Worm (Caenorhabditis elegans) whole organism, late embryonic: Measurements from ENCODE around the gene ZK686.1.

Experiments
- C38D4.7 ChIP-seq: fragments of 200-800 bp; sonication (Bioruptor generic); optimal IDR thresholded peaks from 2 replicates; lab custom pipeline; 2018; ENCODE audit warnings: mild to moderate bottlenecking, missing genetic modification characterization, moderate library complexity, missing compliant biosample characterization
- ama-1 ChIP-seq: fragments of 150-350 bp; optimal IDR thresholded peaks from 2 replicates; lab custom pipeline; 2014
- ceh-14 ChIP-seq: sonication (generic microtip); optimal IDR thresholded peaks from 2 replicates; lab custom pipeline; 2016; ENCODE audit warnings: missing genotype, missing genetic modification characterization, missing compliant biosample characterization
- ceh-19 ChIP-seq: fragments of 200-800 bp; sonication (Bioruptor generic); optimal IDR thresholded peaks from 2 replicates; lab custom pipeline; 2018; ENCODE audit warnings: mild to moderate bottlenecking, missing genetic modification characterization, missing compliant biosample characterization
- ceh-2 ChIP-seq: sonication (generic microtip); optimal IDR thresholded peaks from 2 replicates; lab custom pipeline; 2016; ENCODE audit warnings: missing genotype, missing genetic modification characterization, missing compliant biosample characterization
- ceh-31 ChIP-seq: sonication (generic microtip); optimal IDR thresholded peaks from 2 replicates; lab custom pipeline; 2016; ENCODE audit warnings: missing genetic modification characterization, missing compliant biosample characterization
- ceh-6 ChIP-seq: fragments of 200-800 bp; sonication (Bioruptor generic); optimal IDR thresholded peaks from 2 replicates; lab custom pipeline; 2018; ENCODE audit warnings: mild to moderate bottlenecking, missing genetic modification characterization, missing compliant biosample characterization
- dmd-4 ChIP-seq: sonication (generic microtip); optimal IDR thresholded peaks from 2 replicates; lab custom pipeline; 2016; ENCODE audit warnings: borderline replicate concordance, missing genetic modification characterization, missing compliant biosample characterization
- elt-2 ChIP-seq: sonication (generic microtip); optimal IDR thresholded peaks from 2 replicates; lab custom pipeline; 2016; ENCODE audit warnings: missing genetic modification reagents, missing genetic modification characterization, missing compliant biosample characterization
- elt-4 ChIP-seq: sonication (generic microtip); optimal IDR thresholded peaks from 2 replicates; lab custom pipeline; 2016; ENCODE audit warnings: missing genetic modification characterization, missing compliant biosample characterization
- fax-1 ChIP-seq: sonication (generic microtip); optimal IDR thresholded peaks from 2 replicates; lab custom pipeline; 2016; ENCODE audit warnings: missing genotype, missing genetic modification characterization, missing compliant biosample characterization
- fkh-6 ChIP-seq: sonication (generic microtip); optimal IDR thresholded peaks from 2 replicates; lab custom pipeline; 2016; ENCODE audit warnings: missing genetic modification characterization, missing compliant biosample characterization
- hlh-13 ChIP-seq: fragments of 200-800 bp; sonication (Bioruptor generic); optimal IDR thresholded peaks from 2 replicates; lab custom pipeline; 2018; ENCODE audit warnings: mild to moderate bottlenecking, missing genetic modification characterization, missing compliant biosample characterization
- hlh-30 ChIP-seq: sonication (generic microtip); optimal IDR thresholded peaks from 2 replicates; lab custom pipeline; 2017; ENCODE audit warnings: antibody characterized with exemption, missing genetic modification characterization, missing compliant biosample characterization; ENCODE audit not compliant: insufficient read depth
- hlh-6 ChIP-seq: sonication (generic microtip); optimal IDR thresholded peaks from 2 replicates; lab custom pipeline; 2016; ENCODE audit warnings: missing genotype, missing genetic modification characterization, missing compliant biosample characterization
- lim-6 ChIP-seq: sonication (generic microtip); optimal IDR thresholded peaks from 2 replicates; lab custom pipeline; 2016; ENCODE audit warnings: missing genetic modification characterization, missing compliant biosample characterization
- mec-3 ChIP-seq: sonication (generic microtip); optimal IDR thresholded peaks from 2 replicates; lab custom pipeline; 2016; ENCODE audit warnings: borderline replicate concordance, missing genetic modification characterization, missing compliant biosample characterization
- nfya-1 ChIP-seq: sonication (generic microtip); optimal IDR thresholded peaks from 2 replicates; lab custom pipeline; 2017; ENCODE audit warnings: missing genetic modification characterization, mild to moderate bottlenecking, missing compliant biosample characterization, antibody characterized with exemption, moderate library complexity
- nhr-11 ChIP-seq: fragments of 150-350 bp; optimal IDR thresholded peaks from 2 replicates; lab custom pipeline; 2014; ENCODE audit warnings: missing biosample characterization, missing genetic modification characterization
- odd-2 ChIP-seq: sonication (generic microtip); optimal IDR thresholded peaks from 2 replicates; lab custom pipeline; 2017; ENCODE audit warnings: antibody characterized with exemption, mild to moderate bottlenecking, missing genetic modification characterization, missing compliant biosample characterization
- pag-3 ChIP-seq: sonication (generic microtip); optimal IDR thresholded peaks from 2 replicates; lab custom pipeline; 2016; ENCODE audit warnings: missing compliant biosample characterization, missing genetic modification characterization, borderline replicate concordance
- pha-4 ChIP-seq: fragments of 150-350 bp; optimal IDR thresholded peaks from 2 replicates; lab custom pipeline; 2018; ENCODE audit warnings: missing biosample characterization, missing genetic modification reagents, missing genetic modification characterization
- pqm-1 ChIP-seq: sonication (generic microtip); optimal IDR thresholded peaks from 2 replicates; lab custom pipeline; 2016; ENCODE audit warnings: missing genetic modification characterization, missing compliant biosample characterization
- ref-2 ChIP-seq: sonication (generic microtip); optimal IDR thresholded peaks from 2 replicates; lab custom pipeline; 2016; ENCODE audit warnings: missing genetic modification characterization, missing compliant biosample characterization
- sdc-2 ChIP-seq: sonication (generic microtip); optimal IDR thresholded peaks from 2 replicates; lab custom pipeline; 2016; ENCODE audit warnings: missing genotype, missing genetic modification characterization, missing compliant biosample characterization
- sox-2 ChIP-seq: fragments of 200-800 bp; sonication (Bioruptor generic); IDR thresholded peaks from 2 replicates; pipeline ENCODE4 v1.3.6; 2022; ENCODE audit warnings: missing genetic modification reagents, missing genetic modification characterization, missing compliant biosample characterization
- sox-4 ChIP-seq: sonication (generic microtip); optimal IDR thresholded peaks from 2 replicates; lab custom pipeline; 2017; ENCODE audit warnings: mild to moderate bottlenecking, missing genetic modification characterization, inconsistent platforms, missing compliant biosample characterization
- tbx-2 ChIP-seq: sonication (generic microtip); optimal IDR thresholded peaks from 2 replicates; lab custom pipeline; 2016; ENCODE audit warnings: missing genetic modification characterization, missing compliant biosample characterization
- ttx-3 ChIP-seq: sonication (generic microtip); optimal IDR thresholded peaks from 2 replicates; lab custom pipeline; 2016; ENCODE audit warnings: missing genetic modification reagents, missing genetic modification characterization, missing compliant biosample characterization
- unc-42 ChIP-seq: sonication (generic microtip); optimal IDR thresholded peaks from 2 replicates; lab custom pipeline; 2016; ENCODE audit warnings: missing genotype, missing genetic modification characterization, missing compliant biosample characterization
- unc-55 ChIP-seq: sonication (generic microtip); optimal IDR thresholded peaks from 2 replicates; lab custom pipeline; 2017; ENCODE audit warnings: missing biosample characterization, missing genetic modification reagents, missing genetic modification characterization
- unc-86 ChIP-seq: sonication (generic microtip); optimal IDR thresholded peaks from 2 replicates; lab custom pipeline; 2016; ENCODE audit warnings: missing genetic modification characterization, missing compliant biosample characterization

ZK686.1 gene

DNA sequence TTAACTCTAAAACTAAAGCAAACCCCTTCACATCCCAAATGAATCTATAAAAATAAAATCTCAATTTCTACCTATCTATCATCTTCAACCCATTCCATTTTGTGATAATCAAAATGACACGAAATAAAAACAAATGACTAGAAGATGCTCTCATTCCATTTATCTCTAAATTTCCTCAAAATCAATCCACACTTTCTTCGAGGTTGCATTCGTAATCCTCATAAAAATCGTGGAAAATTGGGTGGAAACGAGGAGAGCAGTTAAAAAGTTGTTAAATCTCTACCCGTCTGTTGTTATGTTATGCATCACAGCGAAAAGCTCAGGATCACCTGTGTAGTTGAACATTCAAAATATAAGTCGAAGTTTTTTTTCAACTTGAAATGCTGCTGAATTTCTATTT is 34.0 kb downstream of the ZK686.1 start:
- TF ChIP-seq ama-1 (no peak), lim-6 (tag; lab: Kevin White, UChicago) (no peak), hlh-6 (tag; lab: Kevin White, UChicago) (no peak), sox-2 (no peak), elt-2 (no peak), ttx-3 (tag; lab: Kevin White, UChicago) (no peak), mec-3 (tag; lab: Kevin White, UChicago) (no peak), fax-1 (tag; lab: Kevin White, UChicago) (no peak), C38D4.7 (no peak), sdc-2 (tag; lab: Kevin White, UChicago) (no peak), ceh-2 (no peak), ceh-6 (GFP tag; lab: Kevin White, UChicago) (no peak), ceh-19 (no peak), hlh-13 (GFP tag; lab: Kevin White, UChicago) (no peak), nfya-1 (tag; lab: Kevin White, UChicago) (no peak), dmd-4 (no peak), tbx-2 (no peak), fkh-6 (tag; lab: Kevin White, UChicago) (no peak), hlh-30 (tag; lab: Kevin White, UChicago) (no peak), odd-2 (no peak)

DNA sequence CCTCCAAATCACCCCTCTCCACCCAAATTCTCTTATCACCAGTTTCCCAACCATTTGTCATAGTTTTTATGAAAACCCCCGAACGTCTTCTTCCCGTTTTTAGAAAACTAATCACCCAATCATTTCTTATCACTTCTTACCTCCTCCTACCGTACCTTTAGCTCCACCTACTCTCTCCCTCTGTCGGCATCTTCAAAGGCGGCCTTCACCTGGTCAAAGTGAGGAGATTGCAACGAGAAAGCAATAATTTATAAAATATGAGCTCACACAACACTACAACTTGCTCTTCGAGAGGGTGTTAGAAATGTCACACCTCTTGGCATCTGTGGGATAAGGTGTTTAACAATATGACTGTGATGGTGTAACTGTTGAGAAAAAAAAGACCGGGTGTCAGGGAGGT is 36.1 kb downstream of the ZK686.1 start:
- no peak for TF ChIP-seq unc-86 (tag; lab: Kevin White, UChicago)

DNA sequence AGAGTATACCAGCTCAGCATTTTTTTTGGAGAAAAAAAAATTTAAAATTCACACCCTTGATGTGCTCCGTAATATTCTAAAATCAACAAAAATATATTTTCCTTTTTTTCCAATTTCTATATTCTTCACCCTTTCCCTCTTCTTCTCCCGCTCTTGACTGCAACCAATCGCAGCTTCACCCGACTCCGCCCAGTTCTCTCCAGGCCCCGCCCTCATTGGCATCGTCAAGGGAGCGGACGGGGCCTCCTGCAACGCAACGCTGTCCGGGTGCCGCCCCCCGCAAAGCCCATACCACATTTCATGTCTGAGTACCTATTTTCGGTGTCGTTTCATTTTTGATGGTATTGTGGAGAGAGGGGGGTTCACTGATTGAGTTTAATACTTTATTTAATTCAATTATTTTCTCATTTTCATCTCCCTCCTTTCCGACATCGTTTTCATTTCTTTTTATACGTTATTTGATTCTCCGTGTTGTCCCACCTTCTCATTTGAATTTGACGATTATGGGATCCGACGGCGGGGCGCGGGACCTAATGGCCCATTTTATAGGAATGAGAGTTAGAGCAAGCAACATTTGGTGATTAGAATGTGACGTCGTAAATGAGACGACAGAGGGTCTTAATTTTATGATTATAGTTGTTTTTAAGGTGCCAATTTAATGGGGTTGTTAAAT is 39.4 kb downstream of the ZK686.1 start:
- TF ChIP-seq sdc-2 (tag; lab: Kevin White, UChicago) (no peak), ref-2 (peak; percentile 49), nfya-1 (tag; lab: Kevin White, UChicago) (peak; percentile 98), unc-55 (no peak), ceh-14 (tag; lab: Kevin White, UChicago) (peak; percentile 34), unc-42 (tag; lab: Kevin White, UChicago) (peak; percentile 23)

DNA sequence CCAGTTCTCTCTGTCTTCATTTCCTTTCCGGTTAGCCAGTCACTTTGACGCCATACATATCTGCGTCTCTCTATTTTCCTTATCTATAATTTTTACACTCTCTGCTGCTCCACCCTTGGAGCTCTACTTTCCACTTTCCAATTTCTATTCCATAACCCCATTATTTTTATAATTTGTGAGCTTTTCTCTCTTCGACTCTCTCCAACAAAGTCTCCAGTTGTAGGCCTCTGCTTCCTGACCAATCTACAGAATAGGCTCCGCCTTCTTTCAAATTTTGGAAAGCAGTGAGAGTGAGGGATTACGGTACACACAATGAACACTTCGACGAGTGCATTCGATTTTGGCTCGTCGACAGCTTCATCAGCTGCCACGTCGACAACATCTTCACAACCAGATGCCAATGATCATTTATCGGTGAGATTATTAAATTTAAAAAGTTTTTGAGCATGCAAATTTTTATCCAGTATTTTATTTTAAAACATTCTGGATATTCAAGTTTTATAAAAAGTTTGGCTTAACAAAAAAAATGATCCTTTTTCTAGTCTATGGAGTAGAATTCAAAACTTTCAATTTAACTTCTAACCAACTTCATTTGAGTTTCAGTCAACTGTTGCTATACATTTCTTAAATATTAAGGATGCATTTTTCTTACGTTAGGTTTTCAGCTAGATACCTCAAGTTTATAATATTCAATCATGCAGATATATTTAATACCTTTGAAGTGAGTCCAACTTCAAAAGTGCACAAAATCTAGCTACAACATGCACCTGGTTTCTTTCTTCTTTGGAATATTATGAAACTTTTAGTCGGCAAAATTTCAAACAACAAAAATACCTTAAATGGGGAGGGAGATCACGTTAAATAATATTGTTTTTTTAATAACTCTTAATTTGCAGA is 41.5 kb downstream of the ZK686.1 start, which contains the start of gene egl-5:
egl-5 (plus strand) TSS at position 216 of the 897 bp plus-strand sequence.
- TF ChIP-seq hlh-30 (tag; lab: Kevin White, UChicago) (no peak), nfya-1 (tag; lab: Kevin White, UChicago) (peak; percentile 47)

DNA sequence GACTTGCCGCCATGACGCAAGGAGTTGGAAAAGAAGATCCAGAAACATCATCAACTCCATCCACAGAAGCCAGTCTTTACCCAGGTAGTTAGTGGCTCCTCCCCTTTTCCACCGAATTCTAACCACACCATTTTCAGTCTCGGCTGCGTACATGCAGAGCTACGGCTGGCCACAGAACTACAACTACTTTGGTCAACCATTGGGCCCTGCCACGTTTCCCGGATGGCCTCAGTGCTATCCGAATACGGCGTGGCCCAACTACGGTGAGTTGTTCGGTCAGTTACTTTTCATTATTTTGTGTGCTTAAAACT is 42.1 kb downstream of the ZK686.1 start:
- TF ChIP-seq pag-3 (tag; lab: Kevin White, UChicago) = no peak
- TF ChIP-seq sox-4 (tag; lab: Kevin White, UChicago) = no peak
- no peak for TF ChIP-seq ceh-19
- no peak for TF ChIP-seq mec-3 (tag; lab: Kevin White, UChicago)
- TF ChIP-seq elt-4 = no peak
- no peak for TF ChIP-seq pqm-1 (tag; lab: Kevin White, UChicago)
- TF ChIP-seq nhr-11 (tag; lab: Kevin White, UChicago) = no peak
- no peak for TF ChIP-seq ceh-31 (tag; lab: Kevin White, UChicago)
- no peak for TF ChIP-seq hlh-6 (tag; lab: Kevin White, UChicago)
- TF ChIP-seq pha-4 (tag; lab: Kevin White, UChicago) = no peak
- TF ChIP-seq elt-2 = no peak
